Worm (Caenorhabditis elegans) whole organism, L2 larva: ENCODE data around the gene Y67A10A.2.

Source experiments
- C34F6.9 ChIP-seq: fragments of 150-350 bp; optimal IDR thresholded peaks from 2 replicates; lab custom pipeline; 2014; ENCODE audit warnings: missing biosample characterization, missing genetic modification characterization
- R02D3.7 ChIP-seq: fragments of 150-350 bp; optimal IDR thresholded peaks from 2 replicates; lab custom pipeline; 2014; ENCODE audit warnings: missing biosample characterization, missing genetic modification characterization
- Y55F3AM.14 ChIP-seq: fragments of 200-800 bp; sonication (Bioruptor generic); optimal IDR thresholded peaks from 2 replicates; lab custom pipeline; 2018; ENCODE audit warnings: mild to moderate bottlenecking, missing genetic modification characterization, missing compliant biosample characterization
- ZK546.5 ChIP-seq: sonication (generic microtip); optimal IDR thresholded peaks from 2 replicates; lab custom pipeline; 2017; ENCODE audit warnings: missing biosample characterization, missing genetic modification characterization
- alr-1 ChIP-seq: fragments of 150-350 bp; optimal IDR thresholded peaks from 2 replicates; lab custom pipeline; 2014; ENCODE audit warnings: missing biosample characterization, missing genetic modification characterization
- blmp-1 ChIP-seq: sonication (generic microtip); optimal IDR thresholded peaks from 2 replicates; lab custom pipeline; 2017; ENCODE audit warnings: missing genetic modification characterization, mild to moderate bottlenecking, missing compliant biosample characterization, antibody characterized with exemption, moderate library complexity; ENCODE audit not compliant: insufficient read depth
- ceh-82 ChIP-seq: fragments of 150-350 bp; optimal IDR thresholded peaks from 2 replicates; lab custom pipeline; 2014; ENCODE audit warnings: missing biosample characterization, missing genetic modification characterization
- crh-2 ChIP-seq: sonication (generic microtip); optimal IDR thresholded peaks from 2 replicates; lab custom pipeline; 2017; ENCODE audit warnings: missing biosample characterization, missing genetic modification characterization
- dmd-4 ChIP-seq: sonication (generic microtip); optimal IDR thresholded peaks from 2 replicates; lab custom pipeline; 2017; ENCODE audit warnings: missing biosample characterization, missing genetic modification characterization
- elt-1 ChIP-seq: fragments of 150-350 bp; optimal IDR thresholded peaks from 2 replicates; lab custom pipeline; 2014; ENCODE audit warnings: missing biosample characterization, missing genetic modification characterization
- fos-1 ChIP-seq: fragments of 150-350 bp; optimal IDR thresholded peaks from 2 replicates; lab custom pipeline; 2014; ENCODE audit warnings: missing biosample characterization, missing genetic modification characterization
- gmeb-1 ChIP-seq: fragments of 150-350 bp; optimal IDR thresholded peaks from 2 replicates; lab custom pipeline; 2014; ENCODE audit warnings: missing biosample characterization, missing genetic modification characterization
- lin-11 ChIP-seq: fragments of 150-350 bp; sonication (generic microtip); optimal IDR thresholded peaks from 2 replicates; lab custom pipeline; 2014; ENCODE audit warnings: missing biosample characterization, missing genetic modification characterization, inconsistent platforms, mixed read lengths
- lin-13 ChIP-seq: fragments of 150-350 bp; optimal IDR thresholded peaks from 2 replicates; lab custom pipeline; 2014; ENCODE audit warnings: missing biosample characterization, missing genetic modification reagents, missing genetic modification characterization
- lin-39 ChIP-seq: fragments of 150-350 bp; optimal IDR thresholded peaks from 2 replicates; lab custom pipeline; 2014; ENCODE audit warnings: missing biosample characterization, missing genetic modification reagents, missing genetic modification characterization
- lsy-2 ChIP-seq, 2 experiments: fragments of 150-350 bp in 1 of 2; sonication (generic microtip) in 1 of 2; optimal IDR thresholded peaks; 2 replicates each; lab custom pipeline; 2014 to 2017; ENCODE audit warnings: missing biosample characterization in 2 of 2, missing genetic modification characterization in 2 of 2
- mab-5 ChIP-seq: fragments of 150-350 bp; optimal IDR thresholded peaks from 2 replicates; lab custom pipeline; 2014; ENCODE audit warnings: missing biosample characterization, missing genetic modification characterization
- mbf-1 ChIP-seq: sonication (generic microtip); optimal IDR thresholded peaks from 2 replicates; lab custom pipeline; 2017; ENCODE audit warnings: missing biosample characterization, missing genetic modification characterization
- mdl-1 ChIP-seq, 2 experiments: fragments of 150-350 bp in 1 of 2; sonication (generic microtip) in 1 of 2; optimal IDR thresholded peaks; 2 replicates each; lab custom pipeline; 2017; ENCODE audit warnings: missing biosample characterization in 2 of 2, missing genetic modification characterization in 2 of 2
- nhr-10 ChIP-seq: sonication (generic microtip); optimal IDR thresholded peaks from 2 replicates; lab custom pipeline; 2017; ENCODE audit warnings: missing biosample characterization, missing genetic modification characterization
- nhr-11 ChIP-seq: fragments of 150-350 bp; optimal IDR thresholded peaks from 2 replicates; lab custom pipeline; 2014; ENCODE audit warnings: missing biosample characterization, missing genetic modification characterization
- nhr-12 ChIP-seq: fragments of 150-350 bp; optimal IDR thresholded peaks from 2 replicates; lab custom pipeline; 2014; ENCODE audit warnings: missing biosample characterization, missing genetic modification characterization
- nhr-129 ChIP-seq: fragments of 150-350 bp; optimal IDR thresholded peaks from 2 replicates; lab custom pipeline; 2014; ENCODE audit warnings: missing biosample characterization, missing genetic modification characterization
- nhr-23 ChIP-seq: fragments of 150-350 bp; optimal IDR thresholded peaks from 2 replicates; lab custom pipeline; 2014; ENCODE audit warnings: missing biosample characterization, missing genetic modification reagents, missing genetic modification characterization
- nhr-237 ChIP-seq: fragments of 150-350 bp; optimal IDR thresholded peaks from 2 replicates; lab custom pipeline; 2014; ENCODE audit warnings: missing biosample characterization, missing genetic modification characterization
- nhr-25 ChIP-seq: fragments of 150-350 bp; sonication (generic microtip); optimal IDR thresholded peaks from 3 replicates; lab custom pipeline; 2014; ENCODE audit warnings: missing biosample characterization, missing genetic modification characterization
- nhr-6 ChIP-seq: fragments of 150-350 bp; optimal IDR thresholded peaks from 2 replicates; lab custom pipeline; 2014; ENCODE audit warnings: missing biosample characterization, missing genetic modification characterization
- nhr-77 ChIP-seq: fragments of 150-350 bp; optimal IDR thresholded peaks from 2 replicates; lab custom pipeline; 2014; ENCODE audit warnings: missing biosample characterization, missing genetic modification characterization
- peb-1 ChIP-seq: fragments of 150-350 bp; optimal IDR thresholded peaks from 2 replicates; lab custom pipeline; 2014; ENCODE audit warnings: missing biosample characterization, missing genetic modification characterization
- sem-4 ChIP-seq: fragments of 150-350 bp; optimal IDR thresholded peaks from 2 replicates; lab custom pipeline; 2014; ENCODE audit warnings: missing biosample characterization, missing genetic modification reagents, missing genetic modification characterization
- skn-1 ChIP-seq: sonication (generic microtip); optimal IDR thresholded peaks from 2 replicates; lab custom pipeline; 2017; ENCODE audit warnings: missing biosample characterization, missing genetic modification characterization
- sma-3 ChIP-seq: sonication (generic microtip); optimal IDR thresholded peaks from 2 replicates; lab custom pipeline; 2016; ENCODE audit warnings: missing genetic modification reagents, missing genetic modification characterization, missing compliant biosample characterization
- sma-9 ChIP-seq, 2 experiments: fragments of 150-350 bp in 1 of 2; sonication (generic microtip) in 1 of 2; optimal IDR thresholded peaks; 2 replicates each; lab custom pipeline; 2014 to 2016; ENCODE audit warnings: missing genetic modification characterization in 2 of 2, mild to moderate bottlenecking in 1 of 2, missing biosample characterization in 1 of 2, missing compliant biosample characterization in 1 of 2, missing genetic modification reagents in 1 of 2, moderate library complexity in 1 of 2
- snpc-4 ChIP-seq: fragments of 150-350 bp; optimal IDR thresholded peaks from 2 replicates; lab custom pipeline; 2014; ENCODE audit warnings: missing biosample characterization, missing genetic modification characterization
- unc-55 ChIP-seq: fragments of 150-350 bp; sonication (generic microtip); optimal IDR thresholded peaks from 3 replicates; lab custom pipeline; 2014; ENCODE audit warnings: missing biosample characterization, missing genetic modification reagents, missing genetic modification characterization
- unc-62 ChIP-seq: fragments of 150-350 bp; optimal IDR thresholded peaks from 2 replicates; lab custom pipeline; 2014; ENCODE audit warnings: missing biosample characterization, missing genetic modification reagents, missing genetic modification characterization
- zag-1 ChIP-seq: fragments of 150-350 bp; optimal IDR thresholded peaks from 2 replicates; lab custom pipeline; 2014; ENCODE audit warnings: missing biosample characterization, missing genetic modification characterization
- ztf-1 ChIP-seq: fragments of 200-800 bp; sonication (Bioruptor generic); conservative IDR thresholded peaks from 2 replicates; pipeline ENCODE4 v1.3.6; 2022; ENCODE audit warnings: missing genetic modification characterization, missing compliant biosample characterization

The Y67A10A.2 gene

DNA sequence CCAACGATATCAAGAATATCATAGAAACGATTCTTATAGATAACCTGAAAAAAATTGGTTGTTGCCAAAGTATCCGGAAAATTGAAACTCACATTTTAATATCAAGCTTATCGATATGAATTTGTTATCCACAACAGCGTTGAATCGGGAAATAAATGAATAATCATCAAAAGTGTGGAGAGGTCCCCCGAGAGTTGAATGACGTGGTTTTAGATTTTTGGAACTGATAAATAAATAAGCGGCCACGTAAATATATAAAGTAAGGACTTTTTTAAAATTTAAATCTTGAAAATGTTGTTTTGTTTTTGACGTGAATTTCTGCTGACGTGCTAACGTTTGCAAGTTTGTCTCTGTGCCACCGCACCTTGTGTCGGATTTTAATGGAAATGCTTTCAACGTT, 3.5 kb upstream of the Y67A10A.2 start, which contains the start of gene Y67A10A.3:
Gene Y67A10A.3, minus strand, starts transcription at position 101 of the 400 bp plus-strand sequence.
- TF ChIP-seq fos-1 (no peak), mbf-1 (tag; lab: Kevin White, UChicago) (no peak), sma-9 (GFP tag; optimal IDR thresholded peaks at IDR 0.05; lab: Kevin White, UChicago) (no peak), sma-9 (tag; optimal IDR thresholded peaks at IDR 0.05; lab: Kevin White, UChicago) (no peak), ztf-1 (GFP tag; lab: Robert Waterston, UW) (no peak), ZK546.5 (no peak), unc-55 (no peak), gmeb-1 (tag; lab: Kevin White, UChicago) (no peak), alr-1 (tag; lab: Kevin White, UChicago) (no peak), unc-62 (GFP tag; lab: Kevin White, UChicago) (no peak)

DNA sequence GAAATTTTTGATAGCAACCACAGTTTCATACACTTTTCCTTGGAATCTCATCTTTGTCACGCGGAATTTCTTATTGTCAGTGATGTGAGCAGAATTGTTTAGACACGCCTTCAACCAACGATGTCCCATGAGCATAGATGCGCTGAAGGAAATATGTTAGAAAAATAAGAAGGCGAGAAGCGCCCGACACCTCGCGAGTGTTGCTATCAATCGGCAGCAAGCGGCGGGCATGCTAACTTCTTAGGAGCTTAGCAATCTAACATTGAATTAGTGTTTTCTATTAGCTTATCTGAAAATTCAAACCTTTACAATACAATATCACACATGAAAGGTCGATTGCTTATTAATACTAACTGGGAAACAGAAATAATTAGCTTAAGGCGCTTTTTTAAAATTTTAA, 2.1 kb upstream of the Y67A10A.2 start:
- TF ChIP-seq nhr-10 (tag; lab: Kevin White, UChicago) (no peak), nhr-6 (no peak), nhr-77 (tag; lab: Kevin White, UChicago) (no peak), lin-13 (GFP tag; lab: Kevin White, UChicago) (no peak), dmd-4 (tag; lab: Kevin White, UChicago) (no peak), snpc-4 (tag; lab: Kevin White, UChicago) (no peak), alr-1 (tag; lab: Kevin White, UChicago) (no peak), Y55F3AM.14 (GFP tag; lab: Kevin White, UChicago) (no peak)

DNA sequence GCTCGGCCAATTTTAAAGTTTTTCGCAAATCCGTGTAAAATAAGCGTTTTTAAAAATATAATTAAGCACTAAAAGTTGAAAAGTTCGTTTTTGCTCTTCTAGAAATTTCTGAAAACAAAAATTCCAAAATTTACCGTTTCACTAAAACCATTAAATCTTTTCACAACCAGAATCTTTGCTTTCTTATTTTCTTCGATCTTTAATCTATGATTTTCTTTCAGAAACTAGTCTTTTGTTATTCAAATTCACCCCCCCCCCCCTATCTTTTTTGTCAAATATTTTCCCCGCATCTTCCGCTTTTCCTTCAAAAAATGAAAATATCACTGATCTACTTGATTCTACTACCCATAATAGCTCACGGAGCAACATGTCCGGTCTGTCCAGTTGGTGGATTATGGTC, 1.8 kb downstream of the Y67A10A.2 start, which contains the start of gene Y67A10A.11:
Gene Y67A10A.11, plus strand, starts transcription at position 301 of the 400 bp plus-strand sequence.
- TF ChIP-seq mab-5 (tag; lab: Kevin White, UChicago) (no peak), nhr-129 (tag; lab: Kevin White, UChicago) (no peak), zag-1 (tag; lab: Kevin White, UChicago) (no peak), mbf-1 (tag; lab: Kevin White, UChicago) (no peak), lsy-2 (tag; optimal IDR thresholded peaks at IDR 0.05; lab: Kevin White, UChicago) (no peak), lin-11 (tag; lab: Kevin White, UChicago) (no peak), nhr-237 (tag; lab: Kevin White, UChicago) (no peak), skn-1 (tag; lab: Kevin White, UChicago) (no peak), nhr-11 (tag; lab: Kevin White, UChicago) (no peak), nhr-6 (no peak), ceh-82 (tag; lab: Kevin White, UChicago) (no peak), snpc-4 (tag; lab: Kevin White, UChicago) (no peak), blmp-1 (tag; lab: Kevin White, UChicago) (no peak), peb-1 (no peak), mdl-1 (tag; optimal IDR thresholded peaks at IDR 0.05; lab: Kevin White, UChicago) (no peak), nhr-77 (tag; lab: Kevin White, UChicago) (no peak)

DNA sequence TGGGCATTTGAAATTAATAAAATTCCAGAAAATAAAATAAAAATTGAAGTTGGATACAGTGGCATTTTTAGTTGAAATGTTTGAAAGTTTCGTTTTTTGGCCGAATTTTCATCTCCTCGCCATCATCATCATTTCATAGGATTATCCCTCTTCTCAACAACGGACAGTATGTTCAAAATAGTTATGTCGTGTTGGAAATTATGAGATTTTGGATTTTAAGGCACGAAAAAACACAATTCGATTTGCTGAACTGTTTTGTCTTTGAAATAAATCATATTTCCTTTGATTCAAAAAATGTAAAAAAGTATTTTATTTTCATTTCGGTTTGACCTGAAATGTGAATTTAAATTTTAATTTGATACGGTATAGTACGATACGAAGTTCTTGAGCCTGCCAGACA, 5.9 kb downstream of the Y67A10A.2 start, which contains the start of gene srlf-28:
Gene srlf-28, minus strand, starts transcription at position 101 of the 400 bp plus-strand sequence.
- TF ChIP-seq crh-2 (tag; lab: Kevin White, UChicago) (no peak), dmd-4 (tag; lab: Kevin White, UChicago) (no peak), lin-39 (tag; lab: Kevin White, UChicago) (no peak), lsy-2 (tag; optimal IDR thresholded peaks at IDR 0.05; lab: Kevin White, UChicago) (no peak), sma-3 (GFP tag; lab: Kevin White, UChicago) (no peak), ztf-1 (GFP tag; lab: Robert Waterston, UW) (no peak), Y55F3AM.14 (GFP tag; lab: Kevin White, UChicago) (no peak)

DNA sequence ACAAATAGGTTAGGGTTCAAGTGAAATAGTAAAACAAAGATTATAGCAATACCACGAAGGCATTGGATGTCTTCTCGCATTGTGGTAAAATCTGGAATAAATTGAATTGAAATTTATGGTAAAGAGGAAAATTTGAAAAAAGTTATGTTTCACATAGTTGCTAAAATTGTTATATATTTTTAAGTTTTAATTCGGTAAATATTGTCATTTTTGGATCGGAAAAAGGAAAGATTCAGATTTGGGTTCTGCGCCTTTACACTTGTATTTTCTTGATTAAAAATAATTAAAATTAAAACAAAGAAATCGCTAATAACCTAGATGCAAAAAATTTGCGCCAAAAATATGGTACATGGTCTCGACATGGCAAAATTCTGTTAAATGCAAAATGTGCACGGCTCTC, 12.8 kb downstream of the Y67A10A.2 start, which contains the start of gene oac-56:
Gene oac-56, minus strand, starts transcription at position 101 of the 400 bp plus-strand sequence.
- TF ChIP-seq nhr-12 (tag; lab: Kevin White, UChicago) (no peak), unc-55 (no peak), ZK546.5 (no peak), sem-4 (tag; lab: Kevin White, UChicago) (no peak), lin-13 (GFP tag; lab: Kevin White, UChicago) (no peak), elt-1 (no peak), C34F6.9 (tag; lab: Kevin White, UChicago) (no peak), mdl-1 (tag; optimal IDR thresholded peaks at IDR 0.05; lab: Kevin White, UChicago) (no peak), nhr-25 (no peak), gmeb-1 (tag; lab: Kevin White, UChicago) (no peak), unc-62 (GFP tag; lab: Kevin White, UChicago) (no peak), R02D3.7 (tag; lab: Kevin White, UChicago) (no peak), nhr-23 (tag; lab: Kevin White, UChicago) (no peak), snpc-4 (tag; lab: Kevin White, UChicago) (no peak)
- TF ChIP-seq, all 48 proteins: peak for 0
